Fruit fly (Drosophila melanogaster) whole organism, embryonic: ENCODE measurements around the gene bsk.

ENCODE experiments used
- Aef1 ChIP-seq: fragments of 200-800 bp; sonication (Bioruptor generic); IDR thresholded peaks from 3 replicates; pipeline ENCODE4 v1.3.6; 2022; ENCODE audit warnings: missing biosample characterization, missing genetic modification characterization
- Bgb ChIP-seq: fragments of 200-800 bp; sonication (Bioruptor generic); IDR thresholded peaks from 2 replicates; pipeline ENCODE4 v1.3.6; 2022; ENCODE audit warnings: missing biosample characterization, missing genetic modification characterization; ENCODE audit not compliant: partially characterized antibody
- CG10565 ChIP-seq: fragments of 200-800 bp; sonication (Bioruptor generic); optimal IDR thresholded peaks from 3 replicates; lab custom pipeline; 2016; ENCODE audit warnings: missing biosample characterization, mild to moderate bottlenecking, missing genetic modification characterization
- CG11398 ChIP-seq: fragments of 200-800 bp; sonication (Bioruptor generic); optimal IDR thresholded peaks from 2 replicates; lab custom pipeline; 2016; ENCODE audit warnings: missing biosample characterization, missing genetic modification characterization
- CG12659 ChIP-seq: fragments of 200-800 bp; sonication (Bioruptor generic); optimal IDR thresholded peaks from 3 replicates; lab custom pipeline; 2017; ENCODE audit warnings: mild to moderate bottlenecking, missing biosample characterization, missing genetic modification reagents, missing genetic modification characterization
- CG15073 ChIP-seq: fragments of 200-800 bp; sonication (Bioruptor generic); optimal IDR thresholded peaks from 2 replicates; lab custom pipeline; 2016; ENCODE audit warnings: missing biosample characterization, missing genetic modification characterization
- CG15269 ChIP-seq: fragments of 200-800 bp; sonication (Bioruptor generic); optimal IDR thresholded peaks from 2 replicates; lab custom pipeline; 2018; ENCODE audit warnings: missing biosample characterization, mild to moderate bottlenecking, missing genetic modification characterization, moderate library complexity
- CG1529 ChIP-seq: fragments of 200-800 bp; sonication (Bioruptor generic); optimal IDR thresholded peaks from 3 replicates; lab custom pipeline; 2018; ENCODE audit warnings: missing biosample characterization, missing genetic modification characterization
- CG1603 ChIP-seq: fragments of 200-800 bp; sonication (Bioruptor generic); optimal IDR thresholded peaks from 2 replicates; lab custom pipeline; 2019; ENCODE audit warnings: missing biosample characterization, mild to moderate bottlenecking, missing genetic modification characterization, moderate library complexity
- CG18619 ChIP-seq: fragments of 200-800 bp; sonication (Bioruptor generic); optimal IDR thresholded peaks from 3 replicates; lab custom pipeline; 2017; ENCODE audit warnings: missing biosample characterization, mild to moderate bottlenecking, missing genetic modification characterization
- CG2199 ChIP-seq: fragments of 200-800 bp; sonication (Bioruptor generic); IDR thresholded peaks from 3 replicates; pipeline ENCODE4 v1.3.6; 2022; ENCODE audit warnings: missing biosample characterization, missing genetic modification characterization
- CG3065 ChIP-seq: fragments of 200-800 bp; sonication (Bioruptor generic); optimal IDR thresholded peaks from 2 replicates; lab custom pipeline; 2016; ENCODE audit warnings: missing biosample characterization, missing genetic modification characterization
- CG3847 ChIP-seq: fragments of 200-800 bp; sonication (Bioruptor generic); IDR thresholded peaks from 2 replicates; pipeline ENCODE4 v1.3.6; 2022; ENCODE audit warnings: missing biosample characterization, missing genetic modification characterization
- CG4328 ChIP-seq: fragments of 200-800 bp; sonication (Bioruptor generic); optimal IDR thresholded peaks from 3 replicates; lab custom pipeline; 2017; ENCODE audit warnings: missing biosample characterization, missing genetic modification reagents, missing genetic modification characterization
- CG4404 ChIP-seq: fragments of 200-800 bp; sonication (Bioruptor generic); IDR thresholded peaks from 2 replicates; pipeline ENCODE4 v1.3.6; 2022; ENCODE audit warnings: missing biosample characterization, missing genetic modification characterization
- CG5180 ChIP-seq: fragments of 200-800 bp; sonication (Bioruptor generic); optimal IDR thresholded peaks from 3 replicates; lab custom pipeline; 2017; ENCODE audit warnings: missing biosample characterization, missing genetic modification characterization, mild to moderate bottlenecking, moderate library complexity, missing genetic modification reagents
- CG7745 ChIP-seq: fragments of 200-800 bp; sonication (Bioruptor generic); optimal IDR thresholded peaks from 2 replicates; lab custom pipeline; 2018; ENCODE audit warnings: missing biosample characterization, mild to moderate bottlenecking, missing genetic modification characterization, moderate library complexity
- CG7786 ChIP-seq: fragments of 200-800 bp; sonication (Bioruptor generic); optimal IDR thresholded peaks from 2 replicates; lab custom pipeline; 2016; ENCODE audit warnings: missing biosample characterization, missing genetic modification characterization
- CG7839 ChIP-seq: fragments of 200-800 bp; sonication (Bioruptor generic); optimal IDR thresholded peaks from 3 replicates; lab custom pipeline; 2018; ENCODE audit warnings: missing biosample characterization, mild to moderate bottlenecking, missing genetic modification characterization, moderate library complexity
- CG9437 ChIP-seq: fragments of 200-800 bp; sonication (Bioruptor generic); optimal IDR thresholded peaks from 2 replicates; lab custom pipeline; 2018; ENCODE audit warnings: missing biosample characterization, mild to moderate bottlenecking, missing genetic modification characterization
- CG9727 ChIP-seq: fragments of 200-800 bp; sonication (Bioruptor generic); optimal IDR thresholded peaks from 3 replicates; lab custom pipeline; 2017; ENCODE audit warnings: missing biosample characterization, mild to moderate bottlenecking, missing genetic modification characterization
- CG9932 ChIP-seq: fragments of 200-800 bp; sonication (Bioruptor generic); IDR thresholded peaks from 2 replicates; pipeline ENCODE4 v1.3.6; 2022; ENCODE audit warnings: missing biosample characterization, missing genetic modification characterization
- CrebB ChIP-seq: fragments of 200-800 bp; sonication (Bioruptor generic); optimal IDR thresholded peaks from 3 replicates; lab custom pipeline; 2018; ENCODE audit warnings: missing biosample characterization, mild to moderate bottlenecking, missing genetic modification characterization
- Dek ChIP-seq: fragments of 200-800 bp; sonication (Bioruptor generic); optimal IDR thresholded peaks from 3 replicates; lab custom pipeline; 2019; ENCODE audit warnings: missing biosample characterization, mild to moderate bottlenecking, missing genetic modification characterization, moderate library complexity
- ERR ChIP-seq: fragments of 200-800 bp; sonication (Bioruptor generic); optimal IDR thresholded peaks from 2 replicates; lab custom pipeline; 2016; ENCODE audit warnings: missing biosample characterization, missing genetic modification characterization
- Fer3 ChIP-seq: fragments of 200-800 bp; sonication (Bioruptor generic); optimal IDR thresholded peaks from 2 replicates; lab custom pipeline; 2018; ENCODE audit warnings: missing biosample characterization, mild to moderate bottlenecking, missing genetic modification characterization, moderate library complexity
- Gug ChIP-seq: fragments of 200-800 bp; sonication (Bioruptor generic); IDR thresholded peaks from 4 replicates; pipeline ENCODE4 v1.3.6; 2022; ENCODE audit warnings: missing biosample characterization, missing genetic modification characterization
- H15 ChIP-seq: fragments of 200-800 bp; sonication (Bioruptor generic); IDR thresholded peaks from 3 replicates; pipeline ENCODE4 v1.3.6; 2022; ENCODE audit warnings: missing biosample characterization, missing genetic modification characterization
- HLHmδ ChIP-seq: fragments of 200-800 bp; sonication (Bioruptor generic); optimal IDR thresholded peaks from 2 replicates; lab custom pipeline; 2018; ENCODE audit warnings: missing biosample characterization, mild to moderate bottlenecking, missing genetic modification characterization, moderate library complexity
- Side ChIP-seq: fragments of 200-800 bp; sonication (Bioruptor generic); optimal IDR thresholded peaks from 2 replicates; lab custom pipeline; 2016; ENCODE audit warnings: missing biosample characterization, missing genetic modification characterization
- Sin3A ChIP-seq: fragments of >200 bp; optimal IDR thresholded peaks from 2 replicates; lab custom pipeline; 2018
- Spps ChIP-seq: fragments of 200-800 bp; sonication (Bioruptor generic); optimal IDR thresholded peaks from 2 replicates; lab custom pipeline; 2018; ENCODE audit warnings: missing biosample characterization, mild to moderate bottlenecking, missing genetic modification characterization
- Stat92E ChIP-seq, 3 experiments: fragments of >200 bp in 2 of 3; fragments of 200-800 bp in 1 of 3; sonication (Bioruptor generic) in 1 of 3; optimal IDR thresholded peaks; 2 replicates each; lab custom pipeline; 2017 to 2019; ENCODE audit warnings: missing biosample characterization in 3 of 3, missing genetic modification characterization in 3 of 3, mild to moderate bottlenecking in 1 of 3, moderate library complexity in 1 of 3
- Vsx1 ChIP-seq: fragments of 200-800 bp; sonication (Bioruptor generic); optimal IDR thresholded peaks from 2 replicates; lab custom pipeline; 2017; ENCODE audit warnings: missing biosample characterization, mild to moderate bottlenecking, missing genetic modification characterization, missing genetic modification reagents
- ash1 ChIP-seq: fragments of 200-800 bp; sonication (Bioruptor generic); optimal IDR thresholded peaks from 2 replicates; lab custom pipeline; 2018; ENCODE audit warnings: missing biosample characterization, mild to moderate bottlenecking, missing genetic modification characterization
- dan ChIP-seq: fragments of 200-800 bp; sonication (Bioruptor generic); IDR thresholded peaks from 2 replicates; pipeline ENCODE4 v1.3.6; 2022; ENCODE audit warnings: missing biosample characterization, missing genetic modification characterization
- fd64A ChIP-seq: fragments of 200-800 bp; sonication (Bioruptor generic); optimal IDR thresholded peaks from 3 replicates; lab custom pipeline; 2018; ENCODE audit warnings: missing biosample characterization, mild to moderate bottlenecking, missing genetic modification characterization
- gt ChIP-seq: fragments of 200-800 bp; sonication (Bioruptor generic); IDR thresholded peaks from 2 replicates; pipeline ENCODE4 v1.3.6; 2022; ENCODE audit warnings: missing biosample characterization, missing genetic modification characterization
- hth ChIP-seq: fragments of >200 bp; optimal IDR thresholded peaks from 2 replicates; lab custom pipeline; 2017; ENCODE audit warnings: inconsistent platforms
- kni ChIP-seq: fragments of 200-800 bp; sonication (Bioruptor generic); optimal IDR thresholded peaks from 3 replicates; lab custom pipeline; 2017; ENCODE audit warnings: mild to moderate bottlenecking, missing biosample characterization, missing genetic modification reagents, missing genetic modification characterization
- luna ChIP-seq: fragments of 200-800 bp; sonication (Bioruptor generic); optimal IDR thresholded peaks from 2 replicates; lab custom pipeline; 2016; ENCODE audit warnings: missing biosample characterization, missing genetic modification characterization
- pfk ChIP-seq: fragments of 200-800 bp; sonication (Bioruptor generic); optimal IDR thresholded peaks from 2 replicates; lab custom pipeline; 2018; ENCODE audit warnings: missing biosample characterization, mild to moderate bottlenecking, missing genetic modification characterization, moderate library complexity
- psq ChIP-seq: fragments of 200-800 bp; sonication (Bioruptor generic); optimal IDR thresholded peaks from 2 replicates; lab custom pipeline; 2017; ENCODE audit warnings: missing biosample characterization, missing genetic modification characterization
- rib ChIP-seq: fragments of 200-800 bp; sonication (Bioruptor generic); IDR thresholded peaks from 2 replicates; pipeline ENCODE4 v1.3.6; 2022; ENCODE audit warnings: missing biosample characterization, missing genetic modification characterization
- schlank ChIP-seq: fragments of 200-800 bp; sonication (Bioruptor generic); optimal IDR thresholded peaks from 2 replicates; lab custom pipeline; 2018; ENCODE audit warnings: missing biosample characterization, mild to moderate bottlenecking, missing genetic modification characterization
- sr ChIP-seq: fragments of 200-800 bp; sonication (Bioruptor generic); IDR thresholded peaks from 3 replicates; pipeline ENCODE4 v1.3.6; 2022; ENCODE audit warnings: missing biosample characterization, missing genetic modification characterization
- tap ChIP-seq: fragments of 200-800 bp; optimal IDR thresholded peaks from 3 replicates; lab custom pipeline; 2019; ENCODE audit warnings: missing biosample characterization, mild to moderate bottlenecking, missing genetic modification characterization, moderate library complexity
- ttk ChIP-seq: fragments of 200-800 bp; sonication (Bioruptor generic); IDR thresholded peaks from 2 replicates; pipeline ENCODE4 v2.1.2; 2022; ENCODE audit warnings: missing biosample characterization, missing genetic modification characterization
- wdn ChIP-seq: fragments of 200-800 bp; sonication (Bioruptor generic); IDR thresholded peaks from 2 replicates; pipeline ENCODE4 v1.3.6; 2022; ENCODE audit warnings: missing biosample characterization, missing genetic modification characterization
- wek ChIP-seq: fragments of 200-800 bp; sonication (Bioruptor generic); optimal IDR thresholded peaks from 3 replicates; lab custom pipeline; 2018; ENCODE audit warnings: missing biosample characterization, mild to moderate bottlenecking, missing genetic modification characterization, moderate library complexity
- zen ChIP-seq: fragments of 200-800 bp; sonication (Bioruptor generic); optimal IDR thresholded peaks from 3 replicates; lab custom pipeline; 2018; ENCODE audit warnings: missing biosample characterization, mild to moderate bottlenecking, missing genetic modification characterization, moderate library complexity

The bsk gene

DNA sequence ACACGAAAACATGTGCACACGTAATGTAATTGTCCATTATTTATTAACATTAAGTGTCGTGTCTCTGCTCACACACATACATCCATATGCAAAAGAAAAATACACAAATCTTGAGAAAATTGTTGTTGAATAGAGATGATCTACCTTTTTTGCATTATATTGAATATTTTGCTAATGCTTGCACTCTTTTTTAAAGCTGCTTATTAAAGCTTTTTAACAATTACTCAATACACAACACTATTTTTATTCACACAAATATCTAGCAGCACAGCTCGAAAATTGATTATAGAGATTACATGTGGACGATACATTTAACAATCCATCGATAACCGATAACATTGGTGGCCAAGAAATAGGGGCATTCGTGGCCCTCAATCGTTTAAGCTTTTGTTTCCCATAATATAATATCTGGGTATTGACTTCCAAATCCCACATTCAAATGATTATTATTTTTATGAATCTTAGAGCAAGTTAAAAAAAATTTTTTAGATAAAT, 41.8 kb upstream of the bsk start, which contains the start of gene Ufd4 (continued):
- TF ChIP-seq CG10565 (GFP tag; lab: Kevin White, UChicago) (no peak), CG3847 (GFP tag; lab: Robert Waterston, UW) (no peak), Bgb (GFP tag; lab: Robert Waterston, UW) (peak; percentile 32; the same call in 1 of the 2 replicates), kni (no peak), CG7786 (GFP tag; lab: Kevin White, UChicago) (peak; percentile 23), ERR (GFP tag; lab: Kevin White, UChicago) (peak; percentile 55), hth (lab: Kevin White, UChicago) (no peak), Fer3 (no peak), CG9727 (GFP tag; lab: Kevin White, UChicago) (no peak), CG15269 (tag; lab: Kevin White, UChicago) (no peak), dan (GFP tag; lab: Robert Waterston, UW) (no peak), tap (tag; lab: Kevin White, UChicago) (no peak), Side (GFP tag; lab: Kevin White, UChicago) (peak; percentile 59), psq (GFP tag; lab: Kevin White, UChicago) (no peak), CG7745 (tag; lab: Kevin White, UChicago) (peak; percentile 7), CG18619 (GFP tag; lab: Kevin White, UChicago) (peak; percentile 19), CG5180 (no peak), CG4404 (GFP tag; lab: Robert Waterston, UW) (no peak), Gug (no peak), CG1529 (GFP tag; lab: Kevin White, UChicago) (no peak), HLHmδ (no peak), fd64A (no peak), rib (GFP tag; lab: Robert Waterston, UW) (peak; percentile 25; the same call in 1 of the 2 replicates), Stat92E (GFP tag; optimal IDR thresholded peaks at IDR 0.05; lab: Kevin White, UChicago) (peak in 1 of 3 experiments; percentile 69), Dek (tag; lab: Kevin White, UChicago) (no peak), gt (no peak), zen (tag; lab: Kevin White, UChicago) (no peak), CG9932 (GFP tag; lab: Robert Waterston, UW) (no peak), CG4328 (no peak), CG1603 (tag; lab: Kevin White, UChicago) (no peak), wek (GFP tag; lab: Kevin White, UChicago) (peak; percentile 98), sr (GFP tag; lab: Robert Waterston, UW) (no peak), ttk (GFP tag; lab: Robert Waterston, UW) (no peak; the same call in 1 of the 2 replicates), CG2199 (0 out of 3 replicates have a peak, but pooled peaks have one; percentile 7), CG12659 (GFP tag; lab: Kevin White, UChicago) (peak; percentile 79), CG7839 (tag; lab: Kevin White, UChicago) (no peak), luna (GFP tag; lab: Kevin White, UChicago) (no peak), CG3065 (GFP tag; lab: Kevin White, UChicago) (no peak), ash1 (GFP tag; lab: Kevin White, UChicago) (no peak), Vsx1 (GFP tag; lab: Kevin White, UChicago) (no peak), CG9437 (GFP tag; lab: Kevin White, UChicago) (no peak), wdn (GFP tag; lab: Robert Waterston, UW) (0 out of 2 replicates have a peak, but pooled peaks have one; percentile 41), CrebB (peak; percentile 9), CG11398 (GFP tag; lab: Kevin White, UChicago) (peak; percentile 57), Sin3A (lab: Kevin White, UChicago) (no peak), Spps (tag; lab: Kevin White, UChicago) (peak; percentile 43), CG15073 (GFP tag; lab: Kevin White, UChicago) (no peak), H15 (GFP tag; lab: Robert Waterston, UW) (no peak), schlank (no peak), Aef1 (GFP tag; lab: Robert Waterston, UW) (peak; percentile 47; the same call in 1 of the 3 replicates), pfk (GFP tag; lab: Kevin White, UChicago) (peak; percentile 47)
